Worm (Caenorhabditis elegans) whole organism, mixed stage, embryonic: Measurements from ENCODE around the gene znf-622.

Source experiments
- M03D4.4 ChIP-seq: sonication (generic microtip); optimal IDR thresholded peaks from 2 replicates; lab custom pipeline; 2017; ENCODE audit warnings: mild to moderate bottlenecking, missing genetic modification characterization, missing compliant biosample characterization
- bed-3 ChIP-seq: fragments of 200-800 bp; sonication (Bioruptor generic); optimal IDR thresholded peaks from 3 replicates; lab custom pipeline; 2018; ENCODE audit warnings: mild to moderate bottlenecking, missing genetic modification characterization, moderate library complexity, missing compliant biosample characterization
- blmp-1 ChIP-seq: fragments of 150-350 bp; optimal IDR thresholded peaks from 2 replicates; lab custom pipeline; 2014; ENCODE audit warnings: missing biosample characterization, missing genetic modification characterization
- ceh-39 ChIP-seq: fragments of 150-350 bp; optimal IDR thresholded peaks from 2 replicates; lab custom pipeline; 2014; ENCODE audit warnings: missing biosample characterization, missing genetic modification characterization
- ceh-43 ChIP-seq: fragments of 200-800 bp; sonication (Bioruptor generic); optimal IDR thresholded peaks from 2 replicates; lab custom pipeline; 2018; ENCODE audit warnings: mild to moderate bottlenecking, missing genetic modification characterization, moderate library complexity, missing compliant biosample characterization
- ceh-83 ChIP-seq: fragments of 200-800 bp; sonication (Bioruptor generic); optimal IDR thresholded peaks from 2 replicates; lab custom pipeline; 2018; ENCODE audit warnings: mild to moderate bottlenecking, missing genetic modification characterization, missing compliant biosample characterization
- ces-1 ChIP-seq: fragments of 150-350 bp; optimal IDR thresholded peaks from 2 replicates; lab custom pipeline; 2014; ENCODE audit warnings: missing biosample characterization, missing genetic modification reagents, missing genetic modification characterization
- cnd-1 ChIP-seq: fragments of 200-800 bp; sonication (Bioruptor generic); optimal IDR thresholded peaks from 2 replicates; lab custom pipeline; 2018; ENCODE audit warnings: mild to moderate bottlenecking, missing genetic modification characterization, missing compliant biosample characterization
- drap-1 ChIP-seq: fragments of 200-800 bp; sonication (Bioruptor generic); optimal IDR thresholded peaks from 3 replicates; lab custom pipeline; 2018; ENCODE audit warnings: mild to moderate bottlenecking, missing genetic modification characterization, missing compliant biosample characterization
- elt-1 ChIP-seq: sonication (generic microtip); optimal IDR thresholded peaks from 2 replicates; lab custom pipeline; 2017; ENCODE audit warnings: missing genetic modification characterization, mild to moderate bottlenecking, missing compliant biosample characterization, antibody characterized with exemption, moderate library complexity, borderline replicate concordance; ENCODE audit not compliant: insufficient read depth
- elt-3 ChIP-seq: fragments of 150-350 bp; optimal IDR thresholded peaks from 2 replicates; lab custom pipeline; 2014; ENCODE audit warnings: missing biosample characterization, missing genetic modification characterization
- flh-1 ChIP-seq: fragments of 200-800 bp; sonication (Bioruptor generic); optimal IDR thresholded peaks from 2 replicates; lab custom pipeline; 2018; ENCODE audit warnings: mild to moderate bottlenecking, missing genetic modification characterization, moderate library complexity, missing compliant biosample characterization
- ham-2 ChIP-seq: fragments of 200-800 bp; sonication (Bioruptor generic); optimal IDR thresholded peaks from 2 replicates; lab custom pipeline; 2018; ENCODE audit warnings: mild to moderate bottlenecking, missing genetic modification characterization, missing compliant biosample characterization
- hlh-1 ChIP-seq: fragments of 150-350 bp; optimal IDR thresholded peaks from 2 replicates; lab custom pipeline; 2014; ENCODE audit warnings: missing biosample characterization, missing genetic modification reagents, missing genetic modification characterization
- lin-13 ChIP-seq: fragments of 150-350 bp; optimal IDR thresholded peaks from 2 replicates; lab custom pipeline; 2014; ENCODE audit warnings: missing biosample characterization, missing genetic modification characterization
- lin-32 ChIP-seq: fragments of 200-800 bp; sonication (Bioruptor generic); optimal IDR thresholded peaks from 2 replicates; lab custom pipeline; 2018; ENCODE audit warnings: mild to moderate bottlenecking, missing genetic modification characterization, missing compliant biosample characterization
- lsy-2 ChIP-seq: fragments of 150-350 bp; optimal IDR thresholded peaks from 2 replicates; lab custom pipeline; 2014; ENCODE audit warnings: missing biosample characterization, missing genetic modification characterization
- mab-5 ChIP-seq: fragments of 150-350 bp; optimal IDR thresholded peaks from 2 replicates; lab custom pipeline; 2014; ENCODE audit warnings: missing biosample characterization, missing genetic modification characterization
- mep-1 ChIP-seq: fragments of 150-350 bp; optimal IDR thresholded peaks from 2 replicates; lab custom pipeline; 2017; ENCODE audit warnings: missing biosample characterization, missing genetic modification reagents, missing genetic modification characterization, inconsistent platforms
- mls-2 ChIP-seq: sonication (generic microtip); optimal IDR thresholded peaks from 2 replicates; lab custom pipeline; 2016; ENCODE audit warnings: mild to moderate bottlenecking, missing genetic modification characterization, moderate library complexity, missing compliant biosample characterization
- nhr-12 ChIP-seq: fragments of 150-350 bp; optimal IDR thresholded peaks from 2 replicates; lab custom pipeline; 2014; ENCODE audit warnings: missing biosample characterization, missing genetic modification characterization
- nhr-2 ChIP-seq: fragments of 150-350 bp; optimal IDR thresholded peaks from 2 replicates; lab custom pipeline; 2014; ENCODE audit warnings: missing biosample characterization, missing genetic modification characterization
- nhr-237 ChIP-seq: fragments of 150-350 bp; optimal IDR thresholded peaks from 2 replicates; lab custom pipeline; 2014; ENCODE audit warnings: missing biosample characterization, missing genetic modification characterization
- nhr-28 ChIP-seq: fragments of 150-350 bp; optimal IDR thresholded peaks from 2 replicates; lab custom pipeline; 2014; ENCODE audit warnings: missing biosample characterization, missing genetic modification characterization
- nhr-76 ChIP-seq: sonication (generic microtip); optimal IDR thresholded peaks from 2 replicates; lab custom pipeline; 2017; ENCODE audit warnings: missing biosample characterization, missing genetic modification characterization
- pha-4 ChIP-seq: fragments of 150-350 bp; optimal IDR thresholded peaks from 2 replicates; lab custom pipeline; 2018; ENCODE audit warnings: missing biosample characterization, missing genetic modification reagents, missing genetic modification characterization
- sem-2 ChIP-seq: fragments of 200-800 bp; sonication (Bioruptor generic); optimal IDR thresholded peaks from 2 replicates; lab custom pipeline; 2018; ENCODE audit warnings: mild to moderate bottlenecking, missing genetic modification characterization, missing compliant biosample characterization
- snpc-4 ChIP-seq: fragments of 150-350 bp; optimal IDR thresholded peaks from 2 replicates; lab custom pipeline; 2014; ENCODE audit warnings: missing biosample characterization, missing genetic modification characterization
- sptf-1 ChIP-seq: sonication (generic microtip); optimal IDR thresholded peaks from 2 replicates; lab custom pipeline; 2017; ENCODE audit warnings: mild to moderate bottlenecking, missing genetic modification characterization, moderate library complexity, missing compliant biosample characterization
- tbx-8 ChIP-seq: fragments of 200-800 bp; sonication (Bioruptor generic); optimal IDR thresholded peaks from 2 replicates; lab custom pipeline; 2018; ENCODE audit warnings: mild to moderate bottlenecking, missing genetic modification characterization, moderate library complexity, missing compliant biosample characterization
- unc-120 ChIP-seq: sonication (generic microtip); optimal IDR thresholded peaks from 2 replicates; lab custom pipeline; 2017; ENCODE audit warnings: missing genetic modification characterization, missing compliant biosample characterization; ENCODE audit not compliant: poor library complexity, severe bottlenecking
- unc-39 ChIP-seq: fragments of 150-350 bp; optimal IDR thresholded peaks from 2 replicates; lab custom pipeline; 2014; ENCODE audit warnings: missing biosample characterization, missing genetic modification characterization
- unc-62 ChIP-seq: fragments of 150-350 bp; optimal IDR thresholded peaks from 2 replicates; lab custom pipeline; 2014; ENCODE audit warnings: missing biosample characterization, missing genetic modification reagents, missing genetic modification characterization
- zip-8 ChIP-seq: fragments of 150-350 bp; optimal IDR thresholded peaks from 2 replicates; lab custom pipeline; 2014; ENCODE audit warnings: missing biosample characterization, missing genetic modification characterization
- ztf-11 ChIP-seq: fragments of 150-350 bp; optimal IDR thresholded peaks from 2 replicates; lab custom pipeline; 2014; ENCODE audit warnings: missing biosample characterization, missing genetic modification characterization

The znf-622 gene

DNA sequence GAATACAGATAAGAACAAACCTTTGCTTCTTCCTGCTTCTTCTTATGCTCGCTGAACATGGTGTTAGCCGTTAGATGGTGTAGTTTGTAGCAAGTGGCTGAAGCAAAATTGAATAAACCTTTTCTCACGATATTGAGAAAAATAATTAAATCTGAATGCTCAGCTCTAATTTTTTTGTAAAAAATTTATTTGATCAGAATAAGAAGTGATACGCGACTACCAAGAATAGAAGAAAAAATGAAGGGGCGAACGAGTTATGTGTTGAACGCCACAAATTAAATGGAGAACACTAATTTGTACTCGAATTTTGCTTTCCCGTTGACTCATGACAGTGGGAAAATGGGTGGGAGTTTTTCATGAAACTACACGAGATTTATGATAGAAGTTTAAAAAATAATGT, 38.2 kb upstream of the znf-622 start, which contains the start of gene C56G2.9:
C56G2.9 (minus strand) TSS at position 101 of the 400 bp plus-strand sequence.
- no peak for TF ChIP-seq unc-39 (tag; lab: Kevin White, UChicago)

DNA sequence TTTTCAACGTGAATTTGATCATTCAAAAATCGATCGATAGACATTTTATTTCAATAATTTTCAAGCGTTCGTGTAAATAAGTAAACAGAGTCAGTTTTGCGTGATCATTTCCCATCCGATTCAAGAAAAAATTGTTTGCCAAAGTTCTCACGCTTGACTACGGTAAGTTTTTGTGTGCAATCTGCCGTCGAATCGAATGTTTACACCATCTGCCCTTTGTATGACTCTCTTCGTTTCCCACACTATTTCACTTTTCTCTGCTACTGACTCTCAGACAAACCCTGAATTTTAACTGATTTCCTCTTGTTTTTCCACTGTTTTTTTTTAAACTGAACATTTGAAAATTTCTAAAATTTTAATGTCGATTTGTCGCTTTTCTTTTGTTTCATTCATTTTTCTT, 36.7 kb upstream of the znf-622 start:
- TF ChIP-seq nhr-76 (tag; lab: Kevin White, UChicago) (no peak), ces-1 (GFP tag; lab: Kevin White, UChicago) (peak; percentile 54), nhr-12 (no peak), pha-4 (peak; percentile 70), ceh-83 (GFP tag; lab: Kevin White, UChicago) (no peak), nhr-2 (tag; lab: Kevin White, UChicago) (no peak), elt-3 (tag; lab: Kevin White, UChicago) (peak; percentile 18), hlh-1 (peak; percentile 55), mep-1 (tag; lab: Kevin White, UChicago) (peak; percentile 84), unc-120 (tag; lab: Kevin White, UChicago) (peak; percentile 32), drap-1 (GFP tag; lab: Kevin White, UChicago) (peak; percentile 52), mab-5 (peak; percentile 20), unc-39 (tag; lab: Kevin White, UChicago) (no peak), M03D4.4 (tag; lab: Kevin White, UChicago) (no peak), lin-32 (no peak), sptf-1 (tag; lab: Kevin White, UChicago) (peak; percentile 61), ztf-11 (no peak), sem-2 (GFP tag; lab: Kevin White, UChicago) (no peak), unc-62 (GFP tag; lab: Kevin White, UChicago) (no peak), mls-2 (tag; lab: Kevin White, UChicago) (no peak), ham-2 (no peak), tbx-8 (GFP tag; lab: Kevin White, UChicago) (no peak), nhr-237 (tag; lab: Kevin White, UChicago) (peak; percentile 81), lsy-2 (tag; lab: Kevin White, UChicago) (peak; percentile 96), blmp-1 (tag; lab: Kevin White, UChicago) (no peak), snpc-4 (no peak), lin-13 (tag; lab: Kevin White, UChicago) (peak; percentile 63), flh-1 (GFP tag; lab: Kevin White, UChicago) (no peak), zip-8 (tag; lab: Kevin White, UChicago) (no peak), cnd-1 (tag; lab: Kevin White, UChicago) (peak; percentile 71), bed-3 (no peak), ceh-43 (GFP tag; lab: Kevin White, UChicago) (no peak), ceh-39 (tag; lab: Kevin White, UChicago) (peak; percentile 56), nhr-28 (tag; lab: Kevin White, UChicago) (no peak), elt-1 (no peak)

DNA sequence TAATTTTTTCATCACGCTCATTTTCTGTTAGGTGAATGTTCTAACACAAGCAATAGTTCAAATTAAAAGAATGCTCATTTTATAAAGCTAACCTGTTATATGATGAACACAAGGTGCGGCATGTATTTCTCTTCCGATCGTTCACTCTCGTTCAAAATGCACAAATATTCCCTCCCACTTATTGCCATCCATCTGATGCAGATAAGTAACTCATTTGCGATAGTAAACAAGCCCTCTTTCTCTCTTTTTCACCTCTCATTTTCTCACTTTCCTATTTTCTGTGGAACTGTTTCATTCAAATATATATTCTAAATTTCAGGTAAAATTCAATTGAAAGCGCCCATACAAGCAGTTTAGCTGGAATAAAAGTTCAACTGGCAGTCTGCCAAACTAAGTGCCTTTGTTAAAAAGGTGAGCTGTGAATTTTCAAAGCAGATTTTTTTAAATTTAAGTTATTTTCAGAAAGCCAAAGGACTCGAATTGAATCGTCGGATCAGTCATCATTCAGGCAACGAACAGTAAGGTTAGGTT, 35.4 kb upstream of the znf-622 start, which contains the start of the genes trmt-10C.2 and C56G2.22:
trmt-10C.2 (plus strand) TSS at position 314 of the 531 bp plus-strand sequence.
C56G2.22 (plus strand) TSS at position 481 of the 531 bp plus-strand sequence.
- TF ChIP-seq lin-32 (no peak), pha-4 (peak; percentile 41)
- TF ChIP-seq, all 35 proteins: peak for 1

DNA sequence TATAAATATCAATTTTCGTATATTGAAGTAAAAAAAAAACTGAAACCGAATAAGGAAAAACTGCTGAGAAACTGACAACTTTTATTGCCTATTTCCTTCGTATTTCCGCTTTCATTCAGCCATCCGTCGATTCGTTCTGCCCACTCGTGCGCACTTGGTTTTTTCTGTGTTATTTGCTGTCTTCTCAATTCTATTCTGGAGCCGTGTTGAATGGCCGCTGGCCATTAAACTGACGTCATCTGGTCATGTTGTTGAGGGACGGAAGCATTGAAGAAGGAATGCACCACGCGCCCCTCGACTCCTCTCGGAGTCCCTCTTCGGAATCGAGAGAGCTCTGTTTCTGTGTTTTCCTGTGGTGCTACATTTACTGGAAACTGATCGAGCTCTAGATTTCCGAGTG, 32.9 kb upstream of the znf-622 start:
- TF ChIP-seq unc-39 (tag; lab: Kevin White, UChicago) (no peak), nhr-237 (tag; lab: Kevin White, UChicago) (no peak), nhr-28 (tag; lab: Kevin White, UChicago) (no peak)
